Worm (Caenorhabditis elegans): ENCODE data around the gene egrh-3.
"Not testable (repeated sequence)": the region's sequence is repeated elsewhere in the genome, so short reads cannot be mapped to it uniquely, and the experiment has no call there.

egrh-3 gene

ce11 chrIV:2677687-2678086 lies 10.9 kb downstream of the egrh-3 start:
- no peak for TF ChIP-seq sem-2 (GFP tag; optimal IDR thresholded peaks at IDR 0.05)
- TF ChIP-seq ces-1 (GFP tag; optimal IDR thresholded peaks at IDR 0.05), result no peak
- no peak for TF ChIP-seq ceh-39 (tag; optimal IDR thresholded peaks at IDR 0.05)
- no peak for TF ChIP-seq ham-2 (GFP tag; optimal IDR thresholded peaks at IDR 0.05)
- no peak for TF ChIP-seq blmp-1 (tag; optimal IDR thresholded peaks at IDR 0.05)
- TF ChIP-seq bed-3 (GFP tag; optimal IDR thresholded peaks at IDR 0.05), result no peak
- no peak for TF ChIP-seq unc-62 (GFP tag; optimal IDR thresholded peaks at IDR 0.05)
- no peak for TF ChIP-seq cnd-1 (tag; optimal IDR thresholded peaks at IDR 0.05)
- no peak for TF ChIP-seq unc-120 (tag; optimal IDR thresholded peaks at IDR 0.05; ENCODE audit: poor library complexity, severe bottlenecking)
- no peak for TF ChIP-seq ceh-83 (GFP tag; optimal IDR thresholded peaks at IDR 0.05)
- TF ChIP-seq nhr-237 (tag; optimal IDR thresholded peaks at IDR 0.05), result no peak
- TF ChIP-seq sptf-1 (tag; optimal IDR thresholded peaks at IDR 0.05), result no peak

DNA sequence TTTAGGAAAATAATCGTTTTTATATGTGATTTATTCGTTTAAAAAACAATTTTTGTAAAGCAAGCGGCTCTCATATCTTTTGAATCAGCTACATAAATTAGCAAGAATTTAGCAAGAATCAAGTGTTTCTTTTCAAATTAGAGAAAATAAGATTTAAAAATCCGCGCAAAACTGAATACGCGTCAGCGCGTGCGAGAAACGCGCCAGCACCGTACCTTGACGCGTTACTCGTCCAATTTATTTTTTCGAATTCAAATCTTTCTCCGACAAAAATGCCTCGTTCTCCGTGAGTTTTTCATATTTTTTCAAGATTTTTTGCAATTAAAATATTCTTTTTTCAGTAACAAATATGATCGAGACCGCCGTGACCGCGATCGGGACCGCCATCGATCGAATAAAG lies 12.3 kb downstream of the egrh-3 start, which contains the start of gene Y94H6A.3:
Y94H6A.3 (plus strand) TSS at position 232 of the 400 bp plus-strand sequence.
- TF ChIP-seq tbx-8 (GFP tag; optimal IDR thresholded peaks at IDR 0.05) (no peak), lsy-2 (tag; optimal IDR thresholded peaks at IDR 0.05) (peak; percentile 83), nhr-76 (tag; optimal IDR thresholded peaks at IDR 0.05) (no peak), ces-1 (GFP tag; optimal IDR thresholded peaks at IDR 0.05) (peak; percentile 78), ceh-83 (GFP tag; optimal IDR thresholded peaks at IDR 0.05) (no peak), mls-2 (tag; optimal IDR thresholded peaks at IDR 0.05) (no peak), sptf-1 (tag; optimal IDR thresholded peaks at IDR 0.05) (peak; percentile 9), zip-8 (tag; optimal IDR thresholded peaks at IDR 0.05) (no peak), elt-3 (tag; optimal IDR thresholded peaks at IDR 0.05) (no peak), hlh-1 (tag; optimal IDR thresholded peaks at IDR 0.05) (peak; percentile 43), lin-32 (GFP tag; optimal IDR thresholded peaks at IDR 0.05) (no peak), nhr-2 (tag; optimal IDR thresholded peaks at IDR 0.05) (peak; percentile 12), flh-1 (GFP tag; optimal IDR thresholded peaks at IDR 0.05) (no peak), drap-1 (GFP tag; optimal IDR thresholded peaks at IDR 0.05) (no peak), pha-4 (tag; optimal IDR thresholded peaks at IDR 0.05) (peak; percentile 88), nhr-12 (tag; optimal IDR thresholded peaks at IDR 0.05) (no peak), unc-120 (tag; optimal IDR thresholded peaks at IDR 0.05; ENCODE audit: poor library complexity, severe bottlenecking) (no peak), M03D4.4 (tag; optimal IDR thresholded peaks at IDR 0.05) (no peak), elt-1 (tag; optimal IDR thresholded peaks at IDR 0.05; ENCODE audit: borderline replicate concordance, insufficient read depth) (no peak), sem-2 (GFP tag; optimal IDR thresholded peaks at IDR 0.05) (no peak), ham-2 (GFP tag; optimal IDR thresholded peaks at IDR 0.05) (no peak), nhr-28 (tag; optimal IDR thresholded peaks at IDR 0.05) (no peak), lin-13 (tag; optimal IDR thresholded peaks at IDR 0.05) (peak; percentile 96), ceh-39 (tag; optimal IDR thresholded peaks at IDR 0.05) (peak; percentile 4), cnd-1 (tag; optimal IDR thresholded peaks at IDR 0.05) (peak; percentile 37), ceh-43 (GFP tag; optimal IDR thresholded peaks at IDR 0.05) (no peak), unc-62 (GFP tag; optimal IDR thresholded peaks at IDR 0.05) (peak; percentile 4), bed-3 (GFP tag; optimal IDR thresholded peaks at IDR 0.05) (no peak), unc-39 (tag; optimal IDR thresholded peaks at IDR 0.05) (no peak), ztf-11 (tag; optimal IDR thresholded peaks at IDR 0.05) (no peak), nhr-237 (tag; optimal IDR thresholded peaks at IDR 0.05) (peak; percentile 73), blmp-1 (tag; optimal IDR thresholded peaks at IDR 0.05) (no peak), mab-5 (tag; optimal IDR thresholded peaks at IDR 0.05) (no peak), mep-1 (tag; optimal IDR thresholded peaks at IDR 0.05) (peak; percentile 92), snpc-4 (tag; optimal IDR thresholded peaks at IDR 0.05) (no peak)

DNA sequence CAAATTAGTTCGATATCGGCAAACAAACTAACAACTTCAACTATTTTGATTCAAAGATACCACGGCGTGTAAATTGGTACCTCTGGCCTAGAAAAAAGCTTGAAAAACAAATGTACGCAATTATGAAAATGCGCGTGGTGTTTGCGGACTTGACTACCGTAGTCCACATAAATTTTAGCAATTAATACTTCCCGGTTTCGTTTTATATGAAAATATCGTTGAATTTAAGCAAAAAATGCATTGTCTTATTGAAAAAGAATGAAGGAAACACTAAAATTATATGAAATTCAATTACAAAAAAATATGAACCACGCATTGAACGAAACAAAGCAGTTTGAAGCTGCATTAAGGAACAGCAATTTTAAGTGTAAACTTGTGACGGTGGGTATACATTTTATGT lies 13.7 kb downstream of the egrh-3 start, which contains the start of gene gpx-4:
gpx-4 (minus strand) TSS at position 101 of the 400 bp plus-strand sequence.
- not testable (repeated sequence) for TF ChIP-seq M03D4.4 (tag; optimal IDR thresholded peaks at IDR 0.05); elt-3 (tag; optimal IDR thresholded peaks at IDR 0.05); lin-32 (GFP tag; optimal IDR thresholded peaks at IDR 0.05)

DNA sequence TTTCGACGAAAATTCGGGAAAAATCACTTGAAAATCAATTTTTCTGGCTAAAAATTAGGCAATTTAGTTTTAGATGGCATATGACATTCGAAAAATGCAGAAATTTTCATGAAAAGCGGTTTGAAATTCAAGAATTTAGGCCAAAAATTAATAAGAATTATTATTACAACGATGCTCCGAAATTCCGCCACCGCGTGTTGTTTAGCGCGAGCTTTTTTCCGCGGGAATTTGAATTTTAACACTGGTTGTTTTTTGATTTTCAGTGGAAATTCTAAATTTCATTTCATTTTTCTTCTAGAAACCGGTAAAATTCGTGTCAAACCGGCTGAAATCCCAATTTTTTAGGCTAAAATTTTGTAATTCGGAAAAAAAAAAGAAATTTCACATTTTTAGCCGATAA lies 17.9 kb downstream of the egrh-3 start:
- no peak for TF ChIP-seq blmp-1 (tag; optimal IDR thresholded peaks at IDR 0.05)
- TF ChIP-seq lsy-2 (tag; optimal IDR thresholded peaks at IDR 0.05), result no peak
- TF ChIP-seq ztf-11 (tag; optimal IDR thresholded peaks at IDR 0.05), result no peak
- no peak for TF ChIP-seq ceh-83 (GFP tag; optimal IDR thresholded peaks at IDR 0.05)
- TF ChIP-seq nhr-28 (tag; optimal IDR thresholded peaks at IDR 0.05), result no peak
- no peak for TF ChIP-seq ham-2 (GFP tag; optimal IDR thresholded peaks at IDR 0.05)
- no peak for TF ChIP-seq ceh-43 (GFP tag; optimal IDR thresholded peaks at IDR 0.05)
- TF ChIP-seq unc-120 (tag; optimal IDR thresholded peaks at IDR 0.05; ENCODE audit: poor library complexity, severe bottlenecking), result no peak
- no peak for TF ChIP-seq cnd-1 (tag; optimal IDR thresholded peaks at IDR 0.05)
- no peak for TF ChIP-seq nhr-76 (tag; optimal IDR thresholded peaks at IDR 0.05)
- TF ChIP-seq drap-1 (GFP tag; optimal IDR thresholded peaks at IDR 0.05), result no peak
- TF ChIP-seq snpc-4 (tag; optimal IDR thresholded peaks at IDR 0.05), result no peak
- no peak for TF ChIP-seq ces-1 (GFP tag; optimal IDR thresholded peaks at IDR 0.05)
- TF ChIP-seq M03D4.4 (tag; optimal IDR thresholded peaks at IDR 0.05), result no peak
- TF ChIP-seq mab-5 (tag; optimal IDR thresholded peaks at IDR 0.05), result no peak
- no peak for TF ChIP-seq elt-1 (tag; optimal IDR thresholded peaks at IDR 0.05; ENCODE audit: borderline replicate concordance, insufficient read depth)
- no peak for TF ChIP-seq ceh-39 (tag; optimal IDR thresholded peaks at IDR 0.05)

Data from whole organism, mixed stage, embryonic.